Fruit fly (Drosophila melanogaster) whole organism, prepupa: ENCODE measurements around the gene Gyc89Db.

ENCODE experiments used
- Blimp-1 ChIP-seq: fragments of 200-800 bp; sonication (Bioruptor generic); optimal IDR thresholded peaks from 3 replicates; lab custom pipeline; 2017; ENCODE audit warnings: missing biosample characterization, missing genetic modification characterization, mild to moderate bottlenecking, moderate library complexity, missing genetic modification reagents
- CG10631 ChIP-seq: fragments of 200-800 bp; sonication (Bioruptor generic); optimal IDR thresholded peaks from 2 replicates; lab custom pipeline; 2016; ENCODE audit warnings: missing biosample characterization, missing genetic modification characterization
- CG10669 ChIP-seq: fragments of 200-800 bp; sonication (Bioruptor generic); optimal IDR thresholded peaks from 3 replicates; lab custom pipeline; 2018; ENCODE audit warnings: missing biosample characterization, mild to moderate bottlenecking, missing genetic modification characterization, moderate library complexity
- CG3032 ChIP-seq: fragments of 200-800 bp; optimal IDR thresholded peaks from 2 replicates; lab custom pipeline; 2019; ENCODE audit warnings: missing biosample characterization, mild to moderate bottlenecking, missing genetic modification characterization, moderate library complexity
- CG4318 ChIP-seq: fragments of 200-800 bp; sonication (Bioruptor generic); optimal IDR thresholded peaks from 3 replicates; lab custom pipeline; 2017; ENCODE audit warnings: missing biosample characterization, mild to moderate bottlenecking, missing genetic modification characterization
- CG6854 ChIP-seq: fragments of 200-800 bp; sonication (Bioruptor generic); optimal IDR thresholded peaks from 2 replicates; lab custom pipeline; 2017; ENCODE audit warnings: missing biosample characterization, mild to moderate bottlenecking, missing genetic modification characterization
- Eip75B ChIP-seq: fragments of 200-800 bp; sonication (Bioruptor generic); optimal IDR thresholded peaks from 3 replicates; lab custom pipeline; 2016; ENCODE audit warnings: missing biosample characterization, missing genetic modification characterization
- Eip78C ChIP-seq: fragments of 200-800 bp; sonication (Bioruptor generic); peaks from one replicate; lab custom pipeline; 2016; ENCODE audit warnings: missing biosample characterization, missing genetic modification characterization
- Hr38 ChIP-seq: sonication (Bioruptor generic); optimal IDR thresholded peaks from 2 replicates; lab custom pipeline; 2016; ENCODE audit warnings: missing biosample characterization, missing genetic modification characterization
- Sox102F ChIP-seq: fragments of 200-800 bp; sonication (Bioruptor generic); optimal IDR thresholded peaks from 2 replicates; lab custom pipeline; 2016; ENCODE audit warnings: missing biosample characterization, mild to moderate bottlenecking, missing genetic modification characterization
- Sox15 ChIP-seq: fragments of 200-800 bp; sonication (Bioruptor generic); optimal IDR thresholded peaks from 3 replicates; lab custom pipeline; 2016; ENCODE audit warnings: missing biosample characterization, missing genetic modification characterization
- fd59A ChIP-seq: fragments of 200-800 bp; sonication (Bioruptor generic); optimal IDR thresholded peaks from 2 replicates; lab custom pipeline; 2017; ENCODE audit warnings: missing biosample characterization, mild to moderate bottlenecking, missing genetic modification characterization, missing genetic modification reagents
- pdm3 ChIP-seq: fragments of 200-800 bp; sonication (Bioruptor generic); optimal IDR thresholded peaks from 3 replicates; lab custom pipeline; 2016; ENCODE audit warnings: missing biosample characterization, missing genetic modification characterization
- vri ChIP-seq: fragments of 200-800 bp; sonication (Bioruptor generic); optimal IDR thresholded peaks from 3 replicates; lab custom pipeline; 2016; ENCODE audit warnings: missing biosample characterization, mild to moderate bottlenecking, missing genetic modification characterization

dm6 chr3R:16456607-16457006 is 20.3 kb upstream of the Gyc89Db start:
- TF ChIP-seq fd59A (GFP tag; lab: Kevin White, UChicago) (no peak), pdm3 (GFP tag; lab: Kevin White, UChicago) (no peak), Eip78C (GFP tag; lab: Kevin White, UChicago) (no peak), CG10669 (GFP tag; lab: Kevin White, UChicago) (no peak), Hr38 (GFP tag; lab: Kevin White, UChicago) (no peak), Sox15 (GFP tag; lab: Kevin White, UChicago) (no peak), CG6854 (GFP tag; lab: Kevin White, UChicago) (no peak), CG3032 (tag; lab: Kevin White, UChicago) (no peak), CG4318 (GFP tag; lab: Kevin White, UChicago) (no peak), Eip75B (no peak), Blimp-1 (GFP tag; lab: Kevin White, UChicago) (no peak), vri (GFP tag; lab: Kevin White, UChicago) (no peak), Sox102F (GFP tag; lab: Kevin White, UChicago) (no peak), CG10631 (GFP tag; lab: Kevin White, UChicago) (no peak)
